Fruit fly (Drosophila melanogaster) whole organism, wandering third instar larva: ENCODE measurements around the gene CG4962.

Source experiments
- CG32264 ChIP-seq: fragments of 200-800 bp; sonication (Bioruptor generic); optimal IDR thresholded peaks from 2 replicates; lab custom pipeline; 2016; ENCODE audit warnings: missing biosample characterization, missing genetic modification characterization
- CrebA ChIP-seq: fragments of 200-800 bp; sonication (Bioruptor generic); optimal IDR thresholded peaks from 2 replicates; lab custom pipeline; 2016; ENCODE audit warnings: missing biosample characterization, mild to moderate bottlenecking, missing genetic modification characterization, borderline replicate concordance
- Dfd ChIP-seq: fragments of >200 bp; optimal IDR thresholded peaks from 2 replicates; lab custom pipeline; 2017; ENCODE audit warnings: missing biosample characterization, missing genetic modification characterization
- Dif ChIP-seq: fragments of 200-275, 200-300 bp; sonication (Bioruptor generic); optimal IDR thresholded peaks from 2 replicates; lab custom pipeline; 2018; ENCODE audit warnings: missing biosample characterization, missing genetic modification characterization; ENCODE audit not compliant: partially characterized antibody
- GATAd ChIP-seq: sonication (Bioruptor generic); optimal IDR thresholded peaks from 2 replicates; lab custom pipeline; 2016; ENCODE audit warnings: missing biosample characterization, missing genetic modification characterization
- HLH106 ChIP-seq: fragments of 200-800 bp; optimal IDR thresholded peaks from 3 replicates; lab custom pipeline; 2019; ENCODE audit warnings: missing biosample characterization, mild to moderate bottlenecking, missing genetic modification characterization, moderate library complexity
- Hr78 ChIP-seq: fragments of >200 bp; optimal IDR thresholded peaks from 2 replicates; lab custom pipeline; 2017; ENCODE audit warnings: missing biosample characterization, missing genetic modification characterization
- Hr83 ChIP-seq: fragments of 200-300 bp; sonication (Bioruptor generic); optimal IDR thresholded peaks from 2 replicates; lab custom pipeline; 2016; ENCODE audit warnings: missing biosample characterization, mild to moderate bottlenecking, missing genetic modification characterization, moderate library complexity; ENCODE audit not compliant: poor library complexity, severe bottlenecking
- Jra ChIP-seq: sonication (Bioruptor generic); optimal IDR thresholded peaks from 2 replicates; lab custom pipeline; 2016; ENCODE audit warnings: missing biosample characterization, missing genetic modification characterization
- Mio ChIP-seq: sonication (Bioruptor generic); optimal IDR thresholded peaks from 2 replicates; lab custom pipeline; 2016; ENCODE audit warnings: missing biosample characterization, missing genetic modification characterization
- Myc ChIP-seq: fragments of >200 bp; optimal IDR thresholded peaks from 2 replicates; lab custom pipeline; 2017
- N ChIP-seq: fragments of >200 bp; optimal IDR thresholded peaks from 2 replicates; lab custom pipeline; 2018; ENCODE audit warnings: missing biosample characterization, missing external identifiers, missing genetic modification characterization
- OdsH ChIP-seq: fragments of 200-800 bp; sonication (Bioruptor generic); optimal IDR thresholded peaks from 2 replicates; lab custom pipeline; 2016; ENCODE audit warnings: missing biosample characterization, mild to moderate bottlenecking, missing genetic modification characterization
- Rel ChIP-seq, 2 experiments: fragments of 200-800 bp; sonication (Bioruptor generic) in 1 of 2; optimal IDR thresholded peaks; 2 replicates in 1 of 2; 3 replicates in 1 of 2; lab custom pipeline; 2016 to 2019; ENCODE audit warnings: mild to moderate bottlenecking in 2 of 2, missing biosample characterization in 2 of 2, missing genetic modification characterization in 2 of 2, moderate library complexity in 1 of 2
- Sp1 ChIP-seq: fragments of 200-800 bp; sonication (Bioruptor generic); optimal IDR thresholded peaks from 3 replicates; lab custom pipeline; 2019; ENCODE audit warnings: missing biosample characterization, mild to moderate bottlenecking, missing genetic modification characterization, moderate library complexity
- br ChIP-seq: fragments of 200-800 bp; sonication (Bioruptor generic); optimal IDR thresholded peaks from 2 replicates; lab custom pipeline; 2016; ENCODE audit warnings: missing biosample characterization, missing genetic modification characterization
- brk ChIP-seq: fragments of 200-800 bp; sonication (Bioruptor generic); optimal IDR thresholded peaks from 2 replicates; lab custom pipeline; 2016; ENCODE audit warnings: missing biosample characterization, mild to moderate bottlenecking, missing genetic modification characterization
- dl ChIP-seq, 2 experiments: fragments of 175-275, 200-275 bp in 1 of 2; fragments of 200-275 bp in 1 of 2; sonication (Bioruptor generic); optimal IDR thresholded peaks; lab custom pipeline; 2018; ENCODE audit warnings: mild to moderate bottlenecking in 2 of 2, missing biosample characterization in 2 of 2, missing genetic modification characterization in 2 of 2, moderate library complexity in 2 of 2; ENCODE audit not compliant: partially characterized antibody in 2 of 2, insufficient read depth in 1 of 2
- dmrt93B ChIP-seq: fragments of 200-800 bp; sonication (Bioruptor generic); optimal IDR thresholded peaks from 2 replicates; lab custom pipeline; 2018; ENCODE audit warnings: missing biosample characterization, mild to moderate bottlenecking, missing genetic modification characterization
- dsf ChIP-seq: sonication (Bioruptor generic); optimal IDR thresholded peaks from 2 replicates; lab custom pipeline; 2016; ENCODE audit warnings: missing biosample characterization, missing genetic modification characterization, borderline replicate concordance
- ey ChIP-seq: fragments of 200-800 bp; sonication (Bioruptor generic); optimal IDR thresholded peaks from 2 replicates; lab custom pipeline; 2016; ENCODE audit warnings: missing biosample characterization, missing genetic modification characterization
- foxo ChIP-seq, 2 experiments: fragments of 200-800 bp; sonication (Bioruptor generic); optimal IDR thresholded peaks; 2 replicates in 1 of 2; 3 replicates in 1 of 2; lab custom pipeline; 2016 to 2017; ENCODE audit warnings: missing biosample characterization in 2 of 2, missing genetic modification characterization in 2 of 2
- fru ChIP-seq: fragments of 200-800 bp; sonication (Bioruptor generic); optimal IDR thresholded peaks from 3 replicates; lab custom pipeline; 2016; ENCODE audit warnings: missing biosample characterization, mild to moderate bottlenecking, missing genetic modification characterization
- h ChIP-seq: fragments of 200-800 bp; sonication (Bioruptor generic); optimal IDR thresholded peaks from 3 replicates; lab custom pipeline; 2016; ENCODE audit warnings: missing biosample characterization, mild to moderate bottlenecking, missing genetic modification characterization
- jim ChIP-seq: fragments of 175-275, 200-325 bp; sonication (Bioruptor generic); optimal IDR thresholded peaks from 2 replicates; lab custom pipeline; 2016; ENCODE audit warnings: missing biosample characterization, mild to moderate bottlenecking, missing genetic modification characterization
- lola ChIP-seq: fragments of >200 bp; optimal IDR thresholded peaks from 2 replicates; lab custom pipeline; 2017; ENCODE audit warnings: missing biosample characterization, missing genetic modification characterization
- pan ChIP-seq: fragments of >200 bp; optimal IDR thresholded peaks from 2 replicates; lab custom pipeline; 2017
- psq ChIP-seq: fragments of 200-800 bp; sonication (Bioruptor generic); optimal IDR thresholded peaks from 3 replicates; lab custom pipeline; 2017; ENCODE audit warnings: missing biosample characterization, mild to moderate bottlenecking, missing genetic modification characterization, moderate library complexity
- rgr ChIP-seq: fragments of 200-800 bp; sonication (Bioruptor generic); optimal IDR thresholded peaks from 3 replicates; lab custom pipeline; 2016; ENCODE audit warnings: missing biosample characterization, mild to moderate bottlenecking, missing genetic modification characterization
- sage ChIP-seq: fragments of 200-800 bp; sonication (Bioruptor generic); optimal IDR thresholded peaks from 2 replicates; lab custom pipeline; 2016; ENCODE audit warnings: missing biosample characterization, mild to moderate bottlenecking, missing genetic modification characterization
- sv ChIP-seq: fragments of 200-800 bp; sonication (Bioruptor generic); optimal IDR thresholded peaks from 3 replicates; lab custom pipeline; 2016; ENCODE audit warnings: missing biosample characterization, missing genetic modification characterization
- usp ChIP-seq: fragments of >200 bp; optimal IDR thresholded peaks from 2 replicates; lab custom pipeline; 2017; ENCODE audit warnings: missing biosample characterization, missing genetic modification characterization
- woc ChIP-seq: sonication (Bioruptor generic); optimal IDR thresholded peaks from 2 replicates; lab custom pipeline; 2016; ENCODE audit warnings: missing biosample characterization, mild to moderate bottlenecking, missing genetic modification characterization

Gene CG4962

DNA sequence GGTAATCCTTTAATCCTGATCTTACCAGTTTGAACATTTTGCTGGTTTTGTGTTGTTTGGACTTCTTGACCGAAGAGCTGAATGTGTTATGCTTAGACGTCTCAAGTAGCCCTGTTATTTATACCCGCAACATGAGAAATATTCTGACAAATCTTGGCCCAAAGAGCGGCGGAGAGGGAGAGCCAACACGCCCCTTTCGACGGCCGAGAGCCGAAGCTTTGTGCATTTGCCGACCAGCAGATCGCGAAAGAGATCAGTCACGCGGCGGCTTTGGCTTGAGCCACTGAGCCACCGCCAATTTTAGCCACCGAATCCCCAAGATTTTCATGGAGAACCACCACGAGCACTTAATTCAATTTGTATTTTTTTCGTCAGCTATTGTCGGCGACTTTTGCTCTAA, at the start of gene CG4962:
Gene CG4962 (minus strand): TSS at position 101 of the 400 bp plus-strand sequence.
- TF ChIP-seq dmrt93B (GFP tag; lab: Kevin White, UChicago), result no peak
- no peak for TF ChIP-seq lola (GFP tag; lab: Kevin White, UChicago)
- TF ChIP-seq HLH106 (tag; lab: Kevin White, UChicago), result no peak
- no peak for TF ChIP-seq rgr
- TF ChIP-seq jim (GFP tag; lab: Kevin White, UChicago), result no peak
- no peak for TF ChIP-seq Sp1
- TF ChIP-seq ey, result no peak
- no peak for TF ChIP-seq CG32264 (GFP tag; lab: Kevin White, UChicago)
- no peak for TF ChIP-seq OdsH (GFP tag; lab: Kevin White, UChicago)
- no peak for TF ChIP-seq Myc (lab: Kevin White, UChicago)
- no peak for TF ChIP-seq Mio (GFP tag; lab: Kevin White, UChicago)
- no peak for TF ChIP-seq Hr83 (GFP tag; lab: Kevin White, UChicago)
- no peak for TF ChIP-seq Hr78
- no peak for TF ChIP-seq fru (GFP tag; lab: Kevin White, UChicago)
- TF ChIP-seq dl (GFP tag; optimal IDR thresholded peaks at IDR 0.05; lab: Kevin White, UChicago; ENCODE audit: insufficient read depth in 1 of 2, partially characterized antibody in 2 of 2), result no peak
- TF ChIP-seq GATAd (GFP tag; lab: Kevin White, UChicago), result no peak
- TF ChIP-seq foxo (GFP tag; optimal IDR thresholded peaks at IDR 0.05; lab: Kevin White, UChicago), result no peak
- TF ChIP-seq N (GFP tag; lab: Kevin White, UChicago), result no peak

DNA sequence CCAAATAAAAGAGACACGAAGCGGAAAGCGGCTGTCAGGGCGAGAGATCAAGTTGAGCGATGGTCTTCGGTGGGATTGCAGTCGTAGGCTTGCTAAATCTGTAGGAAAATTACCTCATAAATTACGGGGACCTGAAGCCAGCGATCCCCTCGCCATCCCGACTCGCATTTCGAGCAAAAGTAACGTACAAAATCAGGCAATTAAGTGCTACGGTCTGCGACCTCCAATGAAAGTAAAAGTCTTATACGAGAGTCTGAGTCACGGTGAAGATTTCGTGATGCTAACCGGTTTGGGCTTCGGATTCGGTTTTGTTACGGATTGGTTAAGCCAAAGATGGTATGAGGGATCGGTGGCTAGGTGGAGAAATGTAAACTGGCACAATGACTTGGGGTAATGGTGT, 44.5 kb upstream of the CG4962 start:
- TF ChIP-seq Mio (GFP tag; lab: Kevin White, UChicago) (no peak), fru (GFP tag; lab: Kevin White, UChicago) (no peak), sv (no peak), Hr78 (no peak), ey (no peak), foxo (GFP tag; optimal IDR thresholded peaks at IDR 0.05; lab: Kevin White, UChicago) (no peak), Jra (no peak), brk (no peak), psq (GFP tag; lab: Kevin White, UChicago) (no peak), dl (GFP tag; optimal IDR thresholded peaks at IDR 0.05; lab: Kevin White, UChicago; ENCODE audit: insufficient read depth in 1 of 2, partially characterized antibody in 2 of 2) (no peak), Sp1 (no peak), CrebA (GFP tag; lab: Kevin White, UChicago) (no peak), rgr (no peak), br (GFP tag; lab: Kevin White, UChicago) (no peak), woc (no peak), Dfd (GFP tag; lab: Kevin White, UChicago) (no peak), sage (GFP tag; lab: Kevin White, UChicago) (no peak), GATAd (GFP tag; lab: Kevin White, UChicago) (no peak)
- TF ChIP-seq, all 38 proteins: peak for 0

DNA sequence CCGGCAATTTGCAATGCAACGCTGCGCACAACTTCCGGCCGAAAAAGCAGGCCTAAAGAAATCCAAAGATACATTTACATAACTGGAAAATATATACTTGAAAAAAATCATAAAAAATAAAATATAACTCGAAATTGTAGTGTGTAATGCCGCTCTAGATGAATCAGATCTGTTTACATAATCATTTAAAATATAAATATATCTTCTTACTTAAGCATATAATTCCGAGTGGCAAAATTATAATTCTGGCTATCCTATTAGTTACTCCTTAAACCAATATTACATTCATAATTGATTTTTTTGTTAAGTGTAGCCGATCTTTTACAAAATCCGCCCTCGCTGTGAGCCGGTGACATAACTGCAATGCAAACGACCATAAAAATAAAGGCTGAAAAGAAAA, 44.1 kb upstream of the CG4962 start:
- TF ChIP-seq pan (lab: Kevin White, UChicago) (no peak), lola (GFP tag; lab: Kevin White, UChicago) (no peak), Sp1 (no peak), CG32264 (GFP tag; lab: Kevin White, UChicago) (no peak), woc (no peak), jim (GFP tag; lab: Kevin White, UChicago) (no peak), Hr78 (no peak), sv (no peak)

DNA sequence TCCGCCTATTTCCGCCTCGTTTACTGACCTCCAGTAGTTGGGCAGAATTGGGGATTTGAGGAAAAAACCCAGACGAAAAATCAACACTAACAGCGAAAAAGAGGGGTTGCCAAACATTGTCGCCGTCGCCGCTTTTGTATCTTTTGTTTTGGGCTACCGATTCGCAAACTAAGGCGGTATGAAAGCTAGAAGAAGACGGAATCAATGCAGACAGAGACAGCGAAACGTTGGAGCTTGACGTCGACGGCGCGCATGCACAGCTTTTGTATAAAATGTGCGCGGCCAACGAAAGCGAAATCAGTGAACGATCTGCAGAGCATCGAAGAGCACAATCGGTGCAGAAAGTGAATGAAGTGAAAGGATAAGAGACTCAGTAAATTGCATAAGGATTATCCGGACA, 43.4 kb upstream of the CG4962 start, which contains the start of gene CG4998:
Gene CG4998 (plus strand): TSS at position 301 of the 400 bp plus-strand sequence.
- TF ChIP-seq Mio (GFP tag; lab: Kevin White, UChicago) (no peak), Dif (GFP tag; lab: Kevin White, UChicago) (no peak), psq (GFP tag; lab: Kevin White, UChicago) (no peak), lola (GFP tag; lab: Kevin White, UChicago) (no peak), usp (no peak), dmrt93B (GFP tag; lab: Kevin White, UChicago) (no peak), Jra (no peak), Sp1 (no peak), h (no peak), brk (no peak), dsf (GFP tag; lab: Kevin White, UChicago) (no peak), Rel (GFP tag; optimal IDR thresholded peaks at IDR 0.05; lab: Kevin White, UChicago) (no peak), Rel (tag; optimal IDR thresholded peaks at IDR 0.05; lab: Kevin White, UChicago) (no peak), Hr78 (no peak), OdsH (GFP tag; lab: Kevin White, UChicago) (no peak), sv (no peak)
